Worm (Caenorhabditis elegans) whole organism, late embryonic: Measurements from ENCODE around the gene srh-187.

ENCODE experiments used
- C38D4.7 ChIP-seq: fragments of 200-800 bp; sonication (Bioruptor generic); optimal IDR thresholded peaks from 2 replicates; lab custom pipeline; 2018; ENCODE audit warnings: mild to moderate bottlenecking, missing genetic modification characterization, moderate library complexity, missing compliant biosample characterization
- K02D7.2 ChIP-seq: sonication (generic microtip); optimal IDR thresholded peaks from 2 replicates; lab custom pipeline; 2017; ENCODE audit warnings: mild to moderate bottlenecking, missing genetic modification characterization, missing compliant biosample characterization
- K09A11.1 ChIP-seq: sonication (generic microtip); optimal IDR thresholded peaks from 2 replicates; lab custom pipeline; 2017; ENCODE audit warnings: antibody characterized with exemption, mild to moderate bottlenecking, missing genetic modification characterization, missing compliant biosample characterization; ENCODE audit not compliant: insufficient read depth
- T23F11.4 ChIP-seq: fragments of 200-800 bp; sonication (Bioruptor generic); optimal IDR thresholded peaks from 2 replicates; lab custom pipeline; 2018; ENCODE audit warnings: mild to moderate bottlenecking, missing genetic modification characterization, missing compliant biosample characterization
- ama-1 ChIP-seq: fragments of 150-350 bp; optimal IDR thresholded peaks from 2 replicates; lab custom pipeline; 2014
- ceh-2 ChIP-seq: sonication (generic microtip); optimal IDR thresholded peaks from 2 replicates; lab custom pipeline; 2016; ENCODE audit warnings: missing genotype, missing genetic modification characterization, missing compliant biosample characterization
- ceh-22 ChIP-seq: sonication (generic microtip); optimal IDR thresholded peaks from 2 replicates; lab custom pipeline; 2017; ENCODE audit warnings: missing biosample characterization, missing genetic modification characterization
- ceh-30 ChIP-seq: fragments of 150-350 bp; optimal IDR thresholded peaks from 2 replicates; lab custom pipeline; 2014; ENCODE audit warnings: missing biosample characterization, missing genetic modification characterization
- ceh-45 ChIP-seq: fragments of 200-800 bp; sonication (Bioruptor generic); IDR thresholded peaks from 2 replicates; pipeline ENCODE4 v1.3.6; 2022; ENCODE audit warnings: missing genetic modification reagents, missing genetic modification characterization, missing compliant biosample characterization
- ceh-6 ChIP-seq: fragments of 200-800 bp; sonication (Bioruptor generic); optimal IDR thresholded peaks from 2 replicates; lab custom pipeline; 2018; ENCODE audit warnings: mild to moderate bottlenecking, missing genetic modification characterization, missing compliant biosample characterization
- ceh-9 ChIP-seq: sonication (generic microtip); optimal IDR thresholded peaks from 2 replicates; lab custom pipeline; 2016; ENCODE audit warnings: mild to moderate bottlenecking, missing genetic modification characterization, inconsistent platforms, missing compliant biosample characterization
- elt-2 ChIP-seq: sonication (generic microtip); optimal IDR thresholded peaks from 2 replicates; lab custom pipeline; 2016; ENCODE audit warnings: missing genetic modification reagents, missing genetic modification characterization, missing compliant biosample characterization
- elt-4 ChIP-seq: sonication (generic microtip); optimal IDR thresholded peaks from 2 replicates; lab custom pipeline; 2016; ENCODE audit warnings: missing genetic modification characterization, missing compliant biosample characterization
- fkh-10 ChIP-seq: fragments of 150-350 bp; optimal IDR thresholded peaks from 2 replicates; lab custom pipeline; 2014; ENCODE audit warnings: missing biosample characterization, missing genetic modification reagents, missing genetic modification characterization
- fkh-6 ChIP-seq: sonication (generic microtip); optimal IDR thresholded peaks from 2 replicates; lab custom pipeline; 2016; ENCODE audit warnings: missing genetic modification characterization, missing compliant biosample characterization
- gmeb-2 ChIP-seq: sonication (generic microtip); optimal IDR thresholded peaks from 2 replicates; lab custom pipeline; 2016; ENCODE audit warnings: missing genetic modification characterization, inconsistent platforms, missing compliant biosample characterization
- hlh-13 ChIP-seq: fragments of 200-800 bp; sonication (Bioruptor generic); optimal IDR thresholded peaks from 2 replicates; lab custom pipeline; 2018; ENCODE audit warnings: mild to moderate bottlenecking, missing genetic modification characterization, missing compliant biosample characterization
- hlh-8 ChIP-seq: sonication (generic microtip); optimal IDR thresholded peaks from 2 replicates; lab custom pipeline; 2016; ENCODE audit warnings: missing genotype, missing genetic modification characterization, missing compliant biosample characterization
- lim-6 ChIP-seq: sonication (generic microtip); optimal IDR thresholded peaks from 2 replicates; lab custom pipeline; 2016; ENCODE audit warnings: missing genetic modification characterization, missing compliant biosample characterization
- lin-11 ChIP-seq: fragments of 200-800 bp; sonication (Bioruptor generic); optimal IDR thresholded peaks from 2 replicates; lab custom pipeline; 2018; ENCODE audit warnings: mild to moderate bottlenecking, missing genetic modification characterization, missing compliant biosample characterization
- madf-2 ChIP-seq: sonication (generic microtip); optimal IDR thresholded peaks from 2 replicates; lab custom pipeline; 2017; ENCODE audit warnings: missing genetic modification characterization, missing compliant biosample characterization
- mec-3 ChIP-seq: sonication (generic microtip); optimal IDR thresholded peaks from 2 replicates; lab custom pipeline; 2016; ENCODE audit warnings: borderline replicate concordance, missing genetic modification characterization, missing compliant biosample characterization
- nfya-1 ChIP-seq: sonication (generic microtip); optimal IDR thresholded peaks from 2 replicates; lab custom pipeline; 2017; ENCODE audit warnings: missing genetic modification characterization, mild to moderate bottlenecking, missing compliant biosample characterization, antibody characterized with exemption, moderate library complexity
- nhr-11 ChIP-seq: fragments of 150-350 bp; optimal IDR thresholded peaks from 2 replicates; lab custom pipeline; 2014; ENCODE audit warnings: missing biosample characterization, missing genetic modification characterization
- nhr-232 ChIP-seq: sonication (generic microtip); optimal IDR thresholded peaks from 2 replicates; lab custom pipeline; 2016; ENCODE audit warnings: missing genetic modification characterization, missing compliant biosample characterization
- npax-4 ChIP-seq: sonication (generic microtip); optimal IDR thresholded peaks from 2 replicates; lab custom pipeline; 2016; ENCODE audit warnings: missing genetic modification characterization, missing compliant biosample characterization
- odd-2 ChIP-seq: sonication (generic microtip); optimal IDR thresholded peaks from 2 replicates; lab custom pipeline; 2017; ENCODE audit warnings: antibody characterized with exemption, mild to moderate bottlenecking, missing genetic modification characterization, missing compliant biosample characterization
- pag-3 ChIP-seq: sonication (generic microtip); optimal IDR thresholded peaks from 2 replicates; lab custom pipeline; 2016; ENCODE audit warnings: missing compliant biosample characterization, missing genetic modification characterization, borderline replicate concordance
- pha-2 ChIP-seq: sonication (generic microtip); optimal IDR thresholded peaks from 2 replicates; lab custom pipeline; 2017; ENCODE audit warnings: mild to moderate bottlenecking, missing genetic modification characterization, missing compliant biosample characterization
- pha-4 ChIP-seq: fragments of 150-350 bp; optimal IDR thresholded peaks from 2 replicates; lab custom pipeline; 2018; ENCODE audit warnings: missing biosample characterization, missing genetic modification reagents, missing genetic modification characterization
- pros-1 ChIP-seq: fragments of 150-350 bp; optimal IDR thresholded peaks from 2 replicates; lab custom pipeline; 2014; ENCODE audit warnings: missing biosample characterization, missing genetic modification reagents, missing genetic modification characterization
- ref-2 ChIP-seq: sonication (generic microtip); optimal IDR thresholded peaks from 2 replicates; lab custom pipeline; 2016; ENCODE audit warnings: missing genetic modification characterization, missing compliant biosample characterization
- sdc-2 ChIP-seq: sonication (generic microtip); optimal IDR thresholded peaks from 2 replicates; lab custom pipeline; 2016; ENCODE audit warnings: missing genotype, missing genetic modification characterization, missing compliant biosample characterization
- sox-4 ChIP-seq: sonication (generic microtip); optimal IDR thresholded peaks from 2 replicates; lab custom pipeline; 2017; ENCODE audit warnings: mild to moderate bottlenecking, missing genetic modification characterization, inconsistent platforms, missing compliant biosample characterization
- syd-9 ChIP-seq: sonication (generic microtip); optimal IDR thresholded peaks from 2 replicates; lab custom pipeline; 2016; ENCODE audit warnings: mild to moderate bottlenecking, missing genetic modification characterization, moderate library complexity, missing compliant biosample characterization
- tbx-2 ChIP-seq: sonication (generic microtip); optimal IDR thresholded peaks from 2 replicates; lab custom pipeline; 2016; ENCODE audit warnings: missing genetic modification characterization, missing compliant biosample characterization
- tbx-7 ChIP-seq: sonication (generic microtip); optimal IDR thresholded peaks from 2 replicates; lab custom pipeline; 2016; ENCODE audit warnings: missing genotype, missing genetic modification characterization, missing compliant biosample characterization

Gene srh-187

DNA sequence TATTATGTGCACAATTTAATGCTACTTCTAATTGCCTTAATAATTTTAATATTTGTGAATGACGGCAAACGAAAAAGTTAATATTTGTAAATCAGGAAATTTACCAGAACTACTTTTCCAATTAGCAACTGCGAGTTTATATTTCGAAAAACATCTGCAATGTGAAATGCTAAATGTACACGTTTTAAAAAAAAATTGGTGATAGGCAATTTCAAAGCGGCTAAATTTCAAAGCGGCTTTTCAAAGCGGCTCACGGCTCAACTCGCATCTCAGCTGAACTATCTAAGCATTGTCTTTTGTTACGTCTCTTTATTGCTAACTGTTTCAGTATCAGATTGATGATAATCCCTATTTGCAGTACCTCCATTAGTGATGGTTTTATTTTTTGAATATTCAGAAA lies at the start of gene srh-187:
Gene srh-187, minus strand, starts transcription at position 101 of the 400 bp plus-strand sequence.
- TF ChIP-seq nfya-1 (tag; lab: Kevin White, UChicago), result no peak
- no peak for TF ChIP-seq npax-4
- no peak for TF ChIP-seq T23F11.4

DNA sequence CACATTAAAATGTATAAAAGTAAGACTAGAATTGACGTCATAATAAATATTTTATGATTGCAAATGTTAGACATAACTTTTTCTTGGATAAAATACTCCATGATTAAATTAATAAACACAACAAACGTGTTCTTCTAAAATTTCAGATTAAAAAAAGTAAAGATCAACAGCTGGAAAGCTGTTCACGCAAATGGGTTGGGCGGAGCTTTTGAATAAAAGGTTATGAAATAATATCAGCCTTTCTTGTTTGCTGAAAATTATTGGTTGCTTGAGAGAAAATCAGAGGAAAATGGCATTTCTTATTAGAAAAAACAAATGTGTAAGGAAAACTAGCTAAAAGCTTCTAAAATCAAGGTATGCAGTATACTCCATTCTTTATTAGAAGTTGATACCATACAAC lies 48.0 kb upstream of the srh-187 start, which contains the start of gene C02H6.3:
Gene C02H6.3, minus strand, starts transcription at position 101 of the 400 bp plus-strand sequence.
- no peak for TF ChIP-seq ceh-6
- no peak for TF ChIP-seq madf-2 (tag; lab: Kevin White, UChicago)
- TF ChIP-seq fkh-6, result no peak
- no peak for TF ChIP-seq lin-11 (tag; lab: Kevin White, UChicago)
- TF ChIP-seq ceh-22 (tag; lab: Kevin White, UChicago), result no peak
- TF ChIP-seq pha-4 (tag; lab: Kevin White, UChicago), result no peak
- TF ChIP-seq gmeb-2, result no peak
- no peak for TF ChIP-seq T23F11.4
- TF ChIP-seq fkh-10 (GFP tag; lab: Kevin White, UChicago), result no peak

DNA sequence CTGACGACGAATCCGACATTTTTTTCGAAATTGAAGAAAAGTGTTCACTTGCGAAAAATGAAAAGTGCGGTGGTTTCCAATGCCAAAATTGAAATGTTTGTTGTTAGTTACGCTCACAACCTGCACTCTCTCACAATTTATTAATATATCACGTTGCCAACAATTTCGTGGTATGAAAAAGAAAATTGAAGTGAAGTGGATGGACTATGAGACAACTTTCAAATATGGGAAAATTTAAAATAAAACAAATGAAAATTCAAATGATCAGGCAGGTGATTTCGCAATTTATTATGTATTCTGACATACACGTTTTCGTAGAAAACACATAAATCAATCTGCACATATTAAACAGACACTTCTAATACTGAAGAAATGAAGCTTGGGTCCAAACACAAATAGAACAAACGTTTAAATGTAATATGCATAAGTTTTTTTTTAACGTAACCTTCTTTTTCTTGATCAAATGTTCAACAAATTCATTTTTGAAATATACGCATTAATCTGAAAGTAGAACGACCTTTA lies 46.4 kb upstream of the srh-187 start, which contains the start of gene srp-6:
Gene srp-6, minus strand, starts transcription at position 51 of the 522 bp plus-strand sequence.
- TF ChIP-seq pha-2 (tag; lab: Kevin White, UChicago) (no peak), nhr-232 (tag; lab: Kevin White, UChicago) (no peak), ceh-45 (GFP tag; lab: Robert Waterston, UW) (no peak), fkh-6 (no peak), pag-3 (no peak), lim-6 (tag; lab: Kevin White, UChicago) (no peak), sdc-2 (no peak), C38D4.7 (no peak), pha-4 (tag; lab: Kevin White, UChicago) (no peak), fkh-10 (GFP tag; lab: Kevin White, UChicago) (no peak), hlh-13 (no peak), tbx-2 (no peak), ama-1 (lab: Kevin White, UChicago) (no peak), ceh-9 (tag; lab: Kevin White, UChicago) (no peak), T23F11.4 (no peak), K09A11.1 (tag; lab: Kevin White, UChicago) (no peak), elt-2 (tag; lab: Kevin White, UChicago) (no peak)

DNA sequence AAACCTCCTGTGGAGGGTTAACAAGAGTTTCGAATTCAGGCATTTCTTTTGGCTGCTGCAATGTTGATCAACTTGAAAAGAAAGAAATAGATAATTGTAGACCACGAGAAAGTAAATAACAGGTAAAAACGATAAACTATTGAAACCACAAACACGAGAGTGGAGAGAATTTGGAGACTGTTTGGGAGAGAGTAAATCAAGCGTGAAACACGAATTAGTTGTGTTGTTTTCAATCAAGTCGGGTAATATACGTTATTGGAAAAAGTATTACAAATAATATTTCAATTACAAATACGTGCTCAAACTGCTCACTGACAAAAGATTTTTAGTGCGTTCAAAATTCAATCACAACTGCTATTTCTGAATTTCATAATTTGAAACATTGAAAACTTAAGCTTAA lies 41.3 kb upstream of the srh-187 start, which contains the start of gene C03G6.17:
Gene C03G6.17, minus strand, starts transcription at position 101 of the 400 bp plus-strand sequence.
- no peak for TF ChIP-seq K02D7.2 (tag; lab: Kevin White, UChicago)
- no peak for TF ChIP-seq mec-3 (tag; lab: Kevin White, UChicago)
- TF ChIP-seq npax-4, result no peak
- no peak for TF ChIP-seq pros-1 (tag; lab: Kevin White, UChicago)

DNA sequence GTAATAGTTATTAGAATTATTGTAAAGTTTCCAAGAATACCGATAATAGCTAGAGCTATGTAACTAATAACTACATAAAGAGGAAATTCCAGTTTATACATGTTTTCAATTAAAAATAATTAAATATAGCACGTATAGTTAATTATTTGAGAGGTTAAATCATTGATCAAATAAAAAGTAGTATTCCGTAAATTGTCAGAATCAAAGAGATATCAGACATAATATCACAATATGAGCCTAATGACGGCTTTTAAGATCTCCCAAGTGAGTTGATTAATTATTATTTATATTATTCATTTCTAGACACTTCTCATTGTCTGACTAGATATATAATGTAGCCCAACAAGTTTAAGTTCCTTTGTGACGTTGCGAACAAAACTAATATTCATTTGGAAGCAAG lies 39.7 kb upstream of the srh-187 start, which contains the start of gene srsx-24:
Gene srsx-24, minus strand, starts transcription at position 101 of the 400 bp plus-strand sequence.
- TF ChIP-seq ceh-2, result no peak
- TF ChIP-seq sox-4 (tag; lab: Kevin White, UChicago), result no peak
- no peak for TF ChIP-seq odd-2 (tag; lab: Kevin White, UChicago)
- no peak for TF ChIP-seq T23F11.4
- no peak for TF ChIP-seq tbx-7 (tag; lab: Kevin White, UChicago)
- TF ChIP-seq lim-6 (tag; lab: Kevin White, UChicago), result no peak
- no peak for TF ChIP-seq K09A11.1 (tag; lab: Kevin White, UChicago)
- TF ChIP-seq ama-1 (lab: Kevin White, UChicago), result no peak
- no peak for TF ChIP-seq nhr-11 (tag; lab: Kevin White, UChicago)
- TF ChIP-seq pha-2 (tag; lab: Kevin White, UChicago), result no peak
- TF ChIP-seq ref-2 (tag; lab: Kevin White, UChicago), result no peak
- TF ChIP-seq hlh-8 (tag; lab: Kevin White, UChicago), result no peak
- no peak for TF ChIP-seq sdc-2
- no peak for TF ChIP-seq ceh-30
- no peak for TF ChIP-seq syd-9
- TF ChIP-seq elt-4 (tag; lab: Kevin White, UChicago), result no peak
- TF ChIP-seq tbx-2, result no peak
